In genomic region chr2L:18621357-18622211, dm6 we compare ENCODE assay signal across 1 fruit fly cellular context.
TF ChIP-seq lines count a peak whose summit lies in the region.

No protein-coding gene starts in this region.

TF ChIP-seq in whole organism, embryonic, 481 proteins besides CTCF, POLR2A, EP300 and RAD21 (continued from another document and continues in another):
- no peak for TF ChIP-seq HLH4C (GFP tag; IDR thresholded peaks at IDR 0.05; lab: Robert Waterston, UW; ENCODE audit: partially characterized antibody)
- TF ChIP-seq al (GFP tag; IDR thresholded peaks at IDR 0.05; lab: Robert Waterston, UW) = peak; percentile 57
- no peak for TF ChIP-seq H15 (GFP tag; IDR thresholded peaks at IDR 0.05; lab: Robert Waterston, UW)
- peak; percentile 84 for TF ChIP-seq CG13424 (tag; optimal IDR thresholded peaks at IDR 0.05; lab: Kevin White, UChicago)
- peak; percentile 71 for TF ChIP-seq CG10147 (GFP tag; optimal IDR thresholded peaks at IDR 0.05; lab: Kevin White, UChicago)
- no peak for TF ChIP-seq luna (GFP tag; optimal IDR thresholded peaks at IDR 0.05; lab: Kevin White, UChicago)
- peak; percentile 35 for TF ChIP-seq CG12744 (GFP tag; optimal IDR thresholded peaks at IDR 0.05; lab: Kevin White, UChicago)
- TF ChIP-seq CG13624 (GFP tag; optimal IDR thresholded peaks at IDR 0.05; lab: Kevin White, UChicago) = peak; percentile 69
- no peak for TF ChIP-seq CG31388 (GFP tag; optimal IDR thresholded peaks at IDR 0.05; lab: Kevin White, UChicago)
- peak; percentile 83 for TF ChIP-seq CG13296 (GFP tag; optimal IDR thresholded peaks at IDR 0.05; lab: Kevin White, UChicago)
- TF ChIP-seq gro (GFP tag; optimal IDR thresholded peaks at IDR 0.05; lab: Kevin White, UChicago) = no peak
- TF ChIP-seq NC2α (GFP tag; optimal IDR thresholded peaks at IDR 0.05; lab: Kevin White, UChicago) = no peak
- peak; percentile 80 for TF ChIP-seq CG6689 (GFP tag; IDR thresholded peaks at IDR 0.05; lab: Robert Waterston, UW)
- TF ChIP-seq CG15696 (tag; optimal IDR thresholded peaks at IDR 0.05; lab: Kevin White, UChicago) = peak; percentile 63
- peak; percentile 66 for TF ChIP-seq Asciz (GFP tag; optimal IDR thresholded peaks at IDR 0.05; lab: Kevin White, UChicago)
- no peak for TF ChIP-seq CG4360 (GFP tag; IDR thresholded peaks at IDR 0.05; lab: Robert Waterston, UW)
- peak; percentile 46 for TF ChIP-seq Bdp1 (GFP tag; optimal IDR thresholded peaks at IDR 0.05; lab: Kevin White, UChicago)
- no peak for TF ChIP-seq Doc3 (GFP tag; IDR thresholded peaks at IDR 0.05; lab: Robert Waterston, UW; ENCODE audit: partially characterized antibody)
- peak; percentile 3 for TF ChIP-seq CG8944 (GFP tag; optimal IDR thresholded peaks at IDR 0.05; lab: Kevin White, UChicago)
- peak; percentile 20 for TF ChIP-seq CG7786 (GFP tag; optimal IDR thresholded peaks at IDR 0.05; lab: Kevin White, UChicago)
- peak; percentile 19; the same call in 1 of the 2 replicates for TF ChIP-seq CG10321 (GFP tag; IDR thresholded peaks at IDR 0.05; lab: Robert Waterston, UW)
- TF ChIP-seq CG17612 (GFP tag; IDR thresholded peaks at IDR 0.05; lab: Robert Waterston, UW) = peak; percentile 45; the same call in 1 of the 2 replicates
- TF ChIP-seq CG1603 (tag; optimal IDR thresholded peaks at IDR 0.05; lab: Kevin White, UChicago) = peak; percentile 10
- peak; percentile 80 for TF ChIP-seq pho (GFP tag; optimal IDR thresholded peaks at IDR 0.05; lab: Kevin White, UChicago)
- no peak for TF ChIP-seq CG8765 (GFP tag; IDR thresholded peaks at IDR 0.05; lab: Robert Waterston, UW)
- TF ChIP-seq fd102C (GFP tag; optimal IDR thresholded peaks at IDR 0.05; lab: Kevin White, UChicago) = no peak
- TF ChIP-seq CG15514 (GFP tag; optimal IDR thresholded peaks at IDR 0.05; lab: Kevin White, UChicago) = peak; percentile 72
- peak; percentile 59 to 87 for TF ChIP-seq Hr51 (GFP tag; optimal IDR thresholded peaks at IDR 0.05; lab: Kevin White, UChicago)
- TF ChIP-seq CG10979 (tag; optimal IDR thresholded peaks at IDR 0.05; lab: Kevin White, UChicago) = peak; percentile 83
- TF ChIP-seq maf-S (GFP tag; optimal IDR thresholded peaks at IDR 0.05; lab: Kevin White, UChicago) = peak; percentile 49
- TF ChIP-seq CG33557 (GFP tag; optimal IDR thresholded peaks at IDR 0.05; lab: Kevin White, UChicago) = peak; percentile 49
- peak; percentile 79 for TF ChIP-seq ci (GFP tag; IDR thresholded peaks at IDR 0.05; lab: Robert Waterston, UW)
- TF ChIP-seq Elba2 (GFP tag; optimal IDR thresholded peaks at IDR 0.05; lab: Kevin White, UChicago) = no peak
- TF ChIP-seq Antp (GFP tag; optimal IDR thresholded peaks at IDR 0.05; lab: Kevin White, UChicago) = no peak
- peak; percentile 83 for TF ChIP-seq CG17359 (tag; optimal IDR thresholded peaks at IDR 0.05; lab: Kevin White, UChicago)
- peak; percentile 62 for TF ChIP-seq Hsf (GFP tag; optimal IDR thresholded peaks at IDR 0.05; lab: Kevin White, UChicago)
- TF ChIP-seq scrt (GFP tag; optimal IDR thresholded peaks at IDR 0.05; lab: Kevin White, UChicago) = peak; percentile 68
- TF ChIP-seq CG9727 (GFP tag; optimal IDR thresholded peaks at IDR 0.05; lab: Kevin White, UChicago) = peak; percentile 86
- TF ChIP-seq bsh (GFP tag; optimal IDR thresholded peaks at IDR 0.05; lab: Kevin White, UChicago) = peak in 1 of 2 experiments; percentile 82
- no peak for TF ChIP-seq Trl (optimal IDR thresholded peaks at IDR 0.05; lab: Kevin White, UChicago)
- no peak for TF ChIP-seq Trl (GFP tag; optimal IDR thresholded peaks at IDR 0.05; lab: Kevin White, UChicago)
- TF ChIP-seq nom (GFP tag; optimal IDR thresholded peaks at IDR 0.05; lab: Kevin White, UChicago) = peak; percentile 27
- no peak for TF ChIP-seq Optix (GFP tag; IDR thresholded peaks at IDR 0.05; lab: Robert Waterston, UW)
- TF ChIP-seq BtbVII (GFP tag; optimal IDR thresholded peaks at IDR 0.05; lab: Kevin White, UChicago) = peak; percentile 86
- TF ChIP-seq TFAM (GFP tag; optimal IDR thresholded peaks at IDR 0.05; lab: Kevin White, UChicago) = peak; percentile 20
- TF ChIP-seq Ada2b (GFP tag; IDR thresholded peaks at IDR 0.05; lab: Robert Waterston, UW) = peak; percentile 76
- TF ChIP-seq ems (GFP tag; optimal IDR thresholded peaks at IDR 0.05; lab: Kevin White, UChicago) = peak; percentile 43
- TF ChIP-seq zen2 (GFP tag; IDR thresholded peaks at IDR 0.05; lab: Robert Waterston, UW; ENCODE audit: partially characterized antibody) = no peak
- TF ChIP-seq row (GFP tag; IDR thresholded peaks at IDR 0.05; lab: Robert Waterston, UW) = peak; percentile 91
- TF ChIP-seq ERR (GFP tag; optimal IDR thresholded peaks at IDR 0.05; lab: Kevin White, UChicago) = no peak
- peak; percentile 10 for TF ChIP-seq YL-1 (GFP tag; optimal IDR thresholded peaks at IDR 0.05; lab: Kevin White, UChicago)
- TF ChIP-seq GATAe (GFP tag; conservative IDR thresholded peaks at IDR 0.05; lab: Robert Waterston, UW) = peak; percentile 88
- peak; percentile 87 for TF ChIP-seq CG31441 (GFP tag; IDR thresholded peaks at IDR 0.05; lab: Robert Waterston, UW)
- no peak for TF ChIP-seq CG3726 (GFP tag; IDR thresholded peaks at IDR 0.05; lab: Robert Waterston, UW)
- TF ChIP-seq bowl (GFP tag; IDR thresholded peaks at IDR 0.05; lab: Robert Waterston, UW) = no peak
- TF ChIP-seq CG13287 (GFP tag; IDR thresholded peaks at IDR 0.05; lab: Robert Waterston, UW; ENCODE audit: partially characterized antibody) = no peak
- peak; percentile 10; the same call in 1 of the 2 replicates for TF ChIP-seq NFAT (GFP tag; IDR thresholded peaks at IDR 0.05; lab: Robert Waterston, UW)
- no peak for TF ChIP-seq Scr (GFP tag; IDR thresholded peaks at IDR 0.05; lab: Robert Waterston, UW; ENCODE audit: partially characterized antibody)
- TF ChIP-seq CG33213 (GFP tag; optimal IDR thresholded peaks at IDR 0.05; lab: Kevin White, UChicago) = peak; percentile 38
- TF ChIP-seq phol (tag; optimal IDR thresholded peaks at IDR 0.05; lab: Kevin White, UChicago) = peak; percentile 82
- peak; percentile 85 for TF ChIP-seq tap (tag; optimal IDR thresholded peaks at IDR 0.05; lab: Kevin White, UChicago)
- no peak for TF ChIP-seq CG3065 (GFP tag; optimal IDR thresholded peaks at IDR 0.05; lab: Kevin White, UChicago)
- no peak for TF ChIP-seq CG42726 (GFP tag; IDR thresholded peaks at IDR 0.05; lab: Robert Waterston, UW; ENCODE audit: partially characterized antibody)
- peak; percentile 65 for TF ChIP-seq CG18619 (GFP tag; optimal IDR thresholded peaks at IDR 0.05; lab: Kevin White, UChicago)
- TF ChIP-seq grn (GFP tag; optimal IDR thresholded peaks at IDR 0.05; lab: Kevin White, UChicago) = peak; percentile 89
- peak; percentile 79 for TF ChIP-seq CG14710 (tag; optimal IDR thresholded peaks at IDR 0.05; lab: Kevin White, UChicago)
- TF ChIP-seq Kr (GFP tag; optimal IDR thresholded peaks at IDR 0.05; lab: Kevin White, UChicago) = no peak
- TF ChIP-seq CG9609 (GFP tag; optimal IDR thresholded peaks at IDR 0.05; lab: Kevin White, UChicago) = peak; percentile 24
- TF ChIP-seq HHEX (GFP tag; optimal IDR thresholded peaks at IDR 0.05; lab: Kevin White, UChicago) = peak; percentile 70
- TF ChIP-seq CG6765 (GFP tag; optimal IDR thresholded peaks at IDR 0.05; lab: Kevin White, UChicago) = peak; percentile 77
- peak; percentile 64 for TF ChIP-seq sisA (GFP tag; IDR thresholded peaks at IDR 0.05; lab: Robert Waterston, UW)
- TF ChIP-seq sc (optimal IDR thresholded peaks at IDR 0.05; lab: Kevin White, UChicago) = no peak
- TF ChIP-seq sc (GFP tag; optimal IDR thresholded peaks at IDR 0.05; lab: Kevin White, UChicago) = peak; percentile 50
- peak; percentile 72 for TF ChIP-seq CG4820 (GFP tag; optimal IDR thresholded peaks at IDR 0.05; lab: Kevin White, UChicago)
- peak; percentile 69; the same call in 1 of the 2 replicates for TF ChIP-seq CG32767 (GFP tag; IDR thresholded peaks at IDR 0.05; lab: Robert Waterston, UW)
- TF ChIP-seq chm (GFP tag; IDR thresholded peaks at IDR 0.05; lab: Robert Waterston, UW) = peak; percentile 28; the same call in 1 of the 2 replicates
- peak; percentile 79 for TF ChIP-seq CG3847 (GFP tag; IDR thresholded peaks at IDR 0.05; lab: Robert Waterston, UW)
- TF ChIP-seq CG2202 (tag; optimal IDR thresholded peaks at IDR 0.05; lab: Kevin White, UChicago) = peak; percentile 20
- no peak for TF ChIP-seq Dp (GFP tag; optimal IDR thresholded peaks at IDR 0.05; lab: Kevin White, UChicago)
- peak; percentile 80 for TF ChIP-seq slou (GFP tag; optimal IDR thresholded peaks at IDR 0.05; lab: Kevin White, UChicago)
- TF ChIP-seq mam (GFP tag; optimal IDR thresholded peaks at IDR 0.05; lab: Kevin White, UChicago) = peak; percentile 57
- peak; percentile 73; the same call in 2 of the 3 replicates for TF ChIP-seq CG11456 (GFP tag; IDR thresholded peaks at IDR 0.05; lab: Robert Waterston, UW)
- TF ChIP-seq gt (GFP tag; IDR thresholded peaks at IDR 0.05; lab: Robert Waterston, UW) = no peak
- TF ChIP-seq Awh (GFP tag; IDR thresholded peaks at IDR 0.05; lab: Robert Waterston, UW) = peak; percentile 52; the same call in 1 of the 2 replicates
- TF ChIP-seq CG32532 (GFP tag; IDR thresholded peaks at IDR 0.05; lab: Robert Waterston, UW) = peak; percentile 82
- TF ChIP-seq CG16863 (GFP tag; optimal IDR thresholded peaks at IDR 0.05; lab: Kevin White, UChicago) = peak; percentile 61
- TF ChIP-seq CG18599 (GFP tag; optimal IDR thresholded peaks at IDR 0.05; lab: Kevin White, UChicago) = peak; percentile 89
- TF ChIP-seq CG6272 (GFP tag; IDR thresholded peaks at IDR 0.05; lab: Robert Waterston, UW) = peak; percentile 44; the same call in 1 of the 2 replicates
- peak; percentile 53 for TF ChIP-seq NK7.1 (GFP tag; optimal IDR thresholded peaks at IDR 0.05; lab: Kevin White, UChicago)
- TF ChIP-seq croc (GFP tag; conservative IDR thresholded peaks at IDR 0.05; lab: Robert Waterston, UW) = peak; percentile 44; the same call in 2 of the 3 replicates
- TF ChIP-seq Xbp1 (GFP tag; optimal IDR thresholded peaks at IDR 0.05; lab: Kevin White, UChicago) = peak; percentile 79
- TF ChIP-seq Dfd (GFP tag; optimal IDR thresholded peaks at IDR 0.05; lab: Kevin White, UChicago) = no peak
- TF ChIP-seq D19A (tag; optimal IDR thresholded peaks at IDR 0.05; lab: Kevin White, UChicago) = peak; percentile 76
- TF ChIP-seq az2 (GFP tag; optimal IDR thresholded peaks at IDR 0.05; lab: Kevin White, UChicago) = peak; percentile 65
- peak in 1 of 2 experiments; percentile 59 for TF ChIP-seq Eip74EF (GFP tag; optimal IDR thresholded peaks at IDR 0.05; lab: Kevin White, UChicago)
- TF ChIP-seq Dll (GFP tag; IDR thresholded peaks at IDR 0.05; lab: Robert Waterston, UW; ENCODE audit: partially characterized antibody) = no peak
- TF ChIP-seq CG11560 (tag; IDR thresholded peaks at IDR 0.05; lab: Robert Waterston, UW) = peak; percentile 54; the same call in 2 of the 3 replicates
- TF ChIP-seq CG34422 (GFP tag; IDR thresholded peaks at IDR 0.05; lab: Robert Waterston, UW) = peak; percentile 64; the same call in 2 of the 3 replicates
- no peak for TF ChIP-seq ftz-f1 (GFP tag; optimal IDR thresholded peaks at IDR 0.05; lab: Kevin White, UChicago)
- peak; percentile 76 for TF ChIP-seq CG13894 (tag; optimal IDR thresholded peaks at IDR 0.05; lab: Kevin White, UChicago)
- peak; percentile 45 for TF ChIP-seq ewg (GFP tag; optimal IDR thresholded peaks at IDR 0.05; lab: Kevin White, UChicago)
- TF ChIP-seq CG2889 (GFP tag; IDR thresholded peaks at IDR 0.05; lab: Robert Waterston, UW) = peak; percentile 52; the same call in 1 of the 3 replicates
- peak; percentile 9 for TF ChIP-seq pros (GFP tag; optimal IDR thresholded peaks at IDR 0.05; lab: Kevin White, UChicago)
- TF ChIP-seq dati (GFP tag; IDR thresholded peaks at IDR 0.05; lab: Robert Waterston, UW) = no peak
- TF ChIP-seq CG11723 (GFP tag; optimal IDR thresholded peaks at IDR 0.05; lab: Kevin White, UChicago) = peak; percentile 44
- TF ChIP-seq CG6854 (GFP tag; optimal IDR thresholded peaks at IDR 0.05; lab: Kevin White, UChicago) = peak; percentile 48
- TF ChIP-seq CG10209 (GFP tag; optimal IDR thresholded peaks at IDR 0.05; lab: Kevin White, UChicago) = peak; percentile 65
- TF ChIP-seq MBD-R2 (GFP tag; IDR thresholded peaks at IDR 0.05; lab: Robert Waterston, UW) = peak; percentile 48; the same call in 1 of the 2 replicates
- peak; percentile 84 for TF ChIP-seq Fer1 (GFP tag; optimal IDR thresholded peaks at IDR 0.05; lab: Kevin White, UChicago)
- TF ChIP-seq CG31365 (tag; optimal IDR thresholded peaks at IDR 0.05; lab: Kevin White, UChicago) = no peak
- TF ChIP-seq slp2 (GFP tag; optimal IDR thresholded peaks at IDR 0.05; lab: Kevin White, UChicago) = no peak
- TF ChIP-seq Pdp1 (GFP tag; optimal IDR thresholded peaks at IDR 0.05; lab: Kevin White, UChicago) = peak; percentile 6 to 69
- peak; percentile 21; the same call in 1 of the 2 replicates for TF ChIP-seq CG43689 (GFP tag; IDR thresholded peaks at IDR 0.05; lab: Robert Waterston, UW)
- peak; percentile 28 for TF ChIP-seq CG10431 (GFP tag; optimal IDR thresholded peaks at IDR 0.05; lab: Kevin White, UChicago)
- TF ChIP-seq CG6683 (GFP tag; optimal IDR thresholded peaks at IDR 0.05; lab: Kevin White, UChicago) = peak; percentile 58
- peak; percentile 79 for TF ChIP-seq sob (GFP tag; IDR thresholded peaks at IDR 0.05; lab: Robert Waterston, UW)
- TF ChIP-seq gem (tag; optimal IDR thresholded peaks at IDR 0.05; lab: Kevin White, UChicago) = peak; percentile 88
- no peak for TF ChIP-seq cg (GFP tag; optimal IDR thresholded peaks at IDR 0.05; lab: Kevin White, UChicago)
- TF ChIP-seq CG9876 (GFP tag; optimal IDR thresholded peaks at IDR 0.05; lab: Kevin White, UChicago) = peak; percentile 22
- no peak for TF ChIP-seq eyg (GFP tag; optimal IDR thresholded peaks at IDR 0.05; lab: Kevin White, UChicago)
- TF ChIP-seq emc (GFP tag; optimal IDR thresholded peaks at IDR 0.05; lab: Kevin White, UChicago) = no peak
- peak; percentile 19 for TF ChIP-seq CG8281 (tag; optimal IDR thresholded peaks at IDR 0.05; lab: Kevin White, UChicago)
- TF ChIP-seq CG18764 (GFP tag; optimal IDR thresholded peaks at IDR 0.05; lab: Kevin White, UChicago) = peak; percentile 50
- no peak for TF ChIP-seq dan (GFP tag; IDR thresholded peaks at IDR 0.05; lab: Robert Waterston, UW)
- TF ChIP-seq dysf (GFP tag; IDR thresholded peaks at IDR 0.05; lab: Robert Waterston, UW) = peak; percentile 84
- TF ChIP-seq Nf-YC (tag; optimal IDR thresholded peaks at IDR 0.05; lab: Kevin White, UChicago) = peak; percentile 50
- TF ChIP-seq CG31224 (GFP tag; IDR thresholded peaks at IDR 0.05; lab: Robert Waterston, UW) = peak; percentile 75
- no peak for TF ChIP-seq amos (GFP tag; IDR thresholded peaks at IDR 0.05; lab: Robert Waterston, UW; ENCODE audit: partially characterized antibody)
- peak; percentile 89 for TF ChIP-seq CG2120 (GFP tag; optimal IDR thresholded peaks at IDR 0.05; lab: Kevin White, UChicago)
- TF ChIP-seq CG15269 (tag; optimal IDR thresholded peaks at IDR 0.05; lab: Kevin White, UChicago) = peak; percentile 86
